Fruit fly (Drosophila melanogaster) whole organism, embryonic: ENCODE results near the gene Nadsyn.

ENCODE experiments used
- Adf1 ChIP-seq: fragments of 200-800 bp; sonication (Bioruptor generic); IDR thresholded peaks from 2 replicates; pipeline ENCODE4 v1.3.6; 2022; ENCODE audit warnings: missing biosample characterization, missing genetic modification characterization
- B-H2 ChIP-seq: fragments of 200-800 bp; sonication (Bioruptor generic); optimal IDR thresholded peaks from 2 replicates; lab custom pipeline; 2018; ENCODE audit warnings: missing biosample characterization, mild to moderate bottlenecking, missing genetic modification characterization
- Blimp-1 ChIP-seq: fragments of 200-800 bp; sonication (Bioruptor generic); optimal IDR thresholded peaks from 3 replicates; lab custom pipeline; 2018; ENCODE audit warnings: missing biosample characterization, missing genetic modification characterization, mild to moderate bottlenecking, moderate library complexity, missing genetic modification reagents
- BtbVII ChIP-seq: fragments of 200-800 bp; sonication (Bioruptor generic); optimal IDR thresholded peaks from 3 replicates; lab custom pipeline; 2017; ENCODE audit warnings: missing biosample characterization, mild to moderate bottlenecking, missing genetic modification characterization
- CG11085 ChIP-seq: fragments of 200-800 bp; sonication (Bioruptor generic); IDR thresholded peaks from 2 replicates; pipeline ENCODE4 v1.3.6; 2022; ENCODE audit warnings: missing biosample characterization, missing genetic modification characterization
- CG11560 ChIP-seq: fragments of 200-800 bp; sonication (Bioruptor generic); IDR thresholded peaks from 3 replicates; pipeline ENCODE4 v1.3.6; 2022; ENCODE audit warnings: missing biosample characterization, missing genetic modification characterization
- CG11695 ChIP-seq: fragments of 200-800 bp; sonication (Bioruptor generic); IDR thresholded peaks from 3 replicates; pipeline ENCODE4 v1.3.6; 2022; ENCODE audit warnings: missing biosample characterization, missing genetic modification characterization
- CG11723 ChIP-seq: fragments of 200-800 bp; sonication (Bioruptor generic); optimal IDR thresholded peaks from 2 replicates; lab custom pipeline; 2017; ENCODE audit warnings: missing biosample characterization, mild to moderate bottlenecking, missing genetic modification characterization
- CG13123 ChIP-seq: fragments of 200-800 bp; sonication (Bioruptor generic); optimal IDR thresholded peaks from 2 replicates; lab custom pipeline; 2016; ENCODE audit warnings: missing biosample characterization, missing genetic modification characterization
- CG13894 ChIP-seq: fragments of 200-800 bp; sonication (Bioruptor generic); optimal IDR thresholded peaks from 3 replicates; lab custom pipeline; 2018; ENCODE audit warnings: missing biosample characterization, mild to moderate bottlenecking, missing genetic modification characterization, moderate library complexity
- CG15269 ChIP-seq: fragments of 200-800 bp; sonication (Bioruptor generic); optimal IDR thresholded peaks from 2 replicates; lab custom pipeline; 2018; ENCODE audit warnings: missing biosample characterization, mild to moderate bottlenecking, missing genetic modification characterization, moderate library complexity
- CG16779 ChIP-seq: fragments of 200-800 bp; sonication (Bioruptor generic); IDR thresholded peaks from 2 replicates; pipeline ENCODE4 v1.3.6; 2022; ENCODE audit warnings: missing biosample characterization, missing genetic modification characterization
- CG4360 ChIP-seq: fragments of 200-800 bp; sonication (Bioruptor generic); IDR thresholded peaks from 2 replicates; pipeline ENCODE4 v1.3.6; 2022; ENCODE audit warnings: missing biosample characterization, missing genetic modification characterization
- CG43689 ChIP-seq: fragments of 200-800 bp; sonication (Bioruptor generic); IDR thresholded peaks from 2 replicates; pipeline ENCODE4 v1.3.6; 2022; ENCODE audit warnings: missing biosample characterization, missing genetic modification characterization
- CG7745 ChIP-seq: fragments of 200-800 bp; sonication (Bioruptor generic); optimal IDR thresholded peaks from 2 replicates; lab custom pipeline; 2018; ENCODE audit warnings: missing biosample characterization, mild to moderate bottlenecking, missing genetic modification characterization, moderate library complexity
- CG7839 ChIP-seq: fragments of 200-800 bp; sonication (Bioruptor generic); optimal IDR thresholded peaks from 3 replicates; lab custom pipeline; 2018; ENCODE audit warnings: missing biosample characterization, mild to moderate bottlenecking, missing genetic modification characterization, moderate library complexity
- CG8765 ChIP-seq: fragments of 200-800 bp; sonication (Bioruptor generic); IDR thresholded peaks from 2 replicates; pipeline ENCODE4 v1.3.6; 2022; ENCODE audit warnings: missing biosample characterization, missing genetic modification characterization
- Dad ChIP-seq: fragments of 200-800 bp; sonication (Bioruptor generic); optimal IDR thresholded peaks from 3 replicates; lab custom pipeline; 2016; ENCODE audit warnings: missing biosample characterization, missing genetic modification characterization
- Elba2 ChIP-seq: fragments of 200-800 bp; sonication (Bioruptor generic); optimal IDR thresholded peaks from 3 replicates; lab custom pipeline; 2016; ENCODE audit warnings: missing biosample characterization, missing genetic modification characterization
- Hand ChIP-seq: fragments of 200-800 bp; sonication (Bioruptor generic); optimal IDR thresholded peaks from 2 replicates; lab custom pipeline; 2017; ENCODE audit warnings: mild to moderate bottlenecking, missing biosample characterization, missing genetic modification reagents, missing genetic modification characterization
- Hey ChIP-seq: fragments of 200-800 bp; sonication (Bioruptor generic); optimal IDR thresholded peaks from 3 replicates; lab custom pipeline; 2018; ENCODE audit warnings: missing biosample characterization, mild to moderate bottlenecking, missing genetic modification characterization
- Hmr ChIP-seq: fragments of 200-800 bp; sonication (Bioruptor generic); optimal IDR thresholded peaks from 3 replicates; lab custom pipeline; 2017; ENCODE audit warnings: mild to moderate bottlenecking, missing biosample characterization, missing genetic modification reagents, missing genetic modification characterization
- Max ChIP-seq: fragments of 200-800 bp; sonication (Bioruptor generic); optimal IDR thresholded peaks from 2 replicates; lab custom pipeline; 2016; ENCODE audit warnings: missing biosample characterization, mild to moderate bottlenecking, missing genetic modification characterization
- Med ChIP-seq: fragments of 200-800 bp; sonication (Bioruptor generic); peaks from one replicate; lab custom pipeline; 2016; ENCODE audit warnings: missing biosample characterization, missing genetic modification characterization, mild to moderate bottlenecking, inconsistent platforms, moderate library complexity
- Oli ChIP-seq: fragments of 200-800 bp; sonication (Bioruptor generic); optimal IDR thresholded peaks from 2 replicates; lab custom pipeline; 2018; ENCODE audit warnings: missing biosample characterization, mild to moderate bottlenecking, missing genetic modification characterization, moderate library complexity
- Pdp1 ChIP-seq, 2 experiments: fragments of 200-800 bp; sonication (Bioruptor generic); optimal IDR thresholded peaks; 3 replicates each; lab custom pipeline; 2016; ENCODE audit warnings: missing biosample characterization in 2 of 2, missing genetic modification characterization in 2 of 2, mild to moderate bottlenecking in 1 of 2, moderate library complexity in 1 of 2
- Scr ChIP-seq: fragments of 200-800 bp; sonication (Bioruptor generic); IDR thresholded peaks from 2 replicates; pipeline ENCODE4 v1.3.6; 2022; ENCODE audit warnings: missing biosample characterization, missing genetic modification characterization; ENCODE audit not compliant: partially characterized antibody
- Sox100B ChIP-seq: fragments of 200-800 bp; sonication (Bioruptor generic); optimal IDR thresholded peaks from 3 replicates; lab custom pipeline; 2018; ENCODE audit warnings: missing biosample characterization, mild to moderate bottlenecking, missing genetic modification characterization
- TFAM ChIP-seq: fragments of 200-800 bp; sonication (Bioruptor generic); optimal IDR thresholded peaks from 2 replicates; lab custom pipeline; 2017; ENCODE audit warnings: missing biosample characterization, missing genetic modification characterization, inconsistent platforms
- ato ChIP-seq: fragments of 200-800 bp; sonication (Bioruptor generic); IDR thresholded peaks from 2 replicates; pipeline ENCODE4 v1.3.6; 2022; ENCODE audit warnings: missing biosample characterization, missing genetic modification characterization; ENCODE audit not compliant: partially characterized antibody
- bigmax ChIP-seq: fragments of 200-800 bp; sonication (Bioruptor generic); optimal IDR thresholded peaks from 2 replicates; lab custom pipeline; 2018; ENCODE audit warnings: missing biosample characterization, mild to moderate bottlenecking, missing genetic modification characterization
- bowl ChIP-seq: fragments of 200-800 bp; sonication (Bioruptor generic); IDR thresholded peaks from 2 replicates; pipeline ENCODE4 v1.3.6; 2022; ENCODE audit warnings: missing biosample characterization, missing genetic modification characterization
- bsh ChIP-seq, 2 experiments: fragments of 200-800 bp; sonication (Bioruptor generic); optimal IDR thresholded peaks; 2 replicates each; lab custom pipeline; 2017 to 2018; ENCODE audit warnings: mild to moderate bottlenecking in 2 of 2, missing biosample characterization in 2 of 2, missing genetic modification characterization in 2 of 2, moderate library complexity in 1 of 2
- dati ChIP-seq: fragments of 200-800 bp; sonication (Bioruptor generic); IDR thresholded peaks from 2 replicates; pipeline ENCODE4 v1.3.6; 2022; ENCODE audit warnings: missing biosample characterization, missing genetic modification characterization
- dimm ChIP-seq: fragments of 200-800 bp; sonication (Bioruptor generic); IDR thresholded peaks from 2 replicates; pipeline ENCODE4 v1.3.6; 2022; ENCODE audit warnings: missing biosample characterization, missing genetic modification characterization
- emc ChIP-seq: fragments of 200-800 bp; sonication (Bioruptor generic); optimal IDR thresholded peaks from 2 replicates; lab custom pipeline; 2016; ENCODE audit warnings: missing biosample characterization, missing genetic modification characterization
- exex ChIP-seq: fragments of 200-800 bp; sonication (Bioruptor generic); optimal IDR thresholded peaks from 4 replicates; lab custom pipeline; 2018; ENCODE audit warnings: missing biosample characterization, mild to moderate bottlenecking, missing genetic modification characterization, moderate library complexity
- grn ChIP-seq: fragments of 200-800 bp; sonication (Bioruptor generic); optimal IDR thresholded peaks from 3 replicates; lab custom pipeline; 2017; ENCODE audit warnings: missing biosample characterization, missing genetic modification characterization
- kni ChIP-seq: fragments of 200-800 bp; sonication (Bioruptor generic); optimal IDR thresholded peaks from 3 replicates; lab custom pipeline; 2017; ENCODE audit warnings: mild to moderate bottlenecking, missing biosample characterization, missing genetic modification reagents, missing genetic modification characterization
- lola ChIP-seq, 3 experiments: fragments of >200 bp in 2 of 3; fragments of 200-800 bp in 1 of 3; sonication (Bioruptor generic) in 1 of 3; optimal IDR thresholded peaks; 2 replicates each; lab custom pipeline; 2017 to 2019; ENCODE audit warnings: missing biosample characterization in 3 of 3, missing genetic modification characterization in 3 of 3, mild to moderate bottlenecking in 1 of 3, moderate library complexity in 1 of 3
- lov ChIP-seq, 2 experiments: fragments of 200-800 bp in 1 of 2; fragments of >200 bp in 1 of 2; sonication (Bioruptor generic) in 1 of 2; IDR thresholded peaks in 1 of 2; optimal IDR thresholded peaks in 1 of 2; 2 replicates in 1 of 2; 3 replicates in 1 of 2; pipeline versions ENCODE4 v1.3.6 to Lab custom; 2017 to 2022; ENCODE audit warnings: missing biosample characterization in 1 of 2, missing genetic modification characterization in 1 of 2
- pum ChIP-seq: fragments of 200-800 bp; sonication (Bioruptor generic); optimal IDR thresholded peaks from 2 replicates; lab custom pipeline; 2016; ENCODE audit warnings: missing biosample characterization, missing genetic modification characterization
- ranshi ChIP-seq: fragments of 200-800 bp; sonication (Bioruptor generic); IDR thresholded peaks from 2 replicates; pipeline ENCODE4 v1.3.6; 2022; ENCODE audit warnings: missing biosample characterization, missing genetic modification characterization
- rib ChIP-seq: fragments of 200-800 bp; sonication (Bioruptor generic); IDR thresholded peaks from 2 replicates; pipeline ENCODE4 v1.3.6; 2022; ENCODE audit warnings: missing biosample characterization, missing genetic modification characterization
- sc ChIP-seq, 3 experiments: fragments of >200 bp in 2 of 3; fragments of 200-800 bp in 1 of 3; sonication (Bioruptor generic) in 1 of 3; optimal IDR thresholded peaks; 2 replicates in 2 of 3; 3 replicates in 1 of 3; lab custom pipeline; 2017; ENCODE audit warnings: mild to moderate bottlenecking in 1 of 3, missing biosample characterization in 1 of 3, missing genetic modification characterization in 1 of 3, missing genetic modification reagents in 1 of 3
- sens ChIP-seq: fragments of 200-800 bp; sonication (Bioruptor generic); peaks from one replicate; lab custom pipeline; 2016; ENCODE audit warnings: missing biosample characterization, missing genetic modification characterization
- slp2 ChIP-seq: fragments of 200-800 bp; sonication (Bioruptor generic); optimal IDR thresholded peaks from 2 replicates; lab custom pipeline; 2016; ENCODE audit warnings: missing biosample characterization, missing genetic modification characterization
- tin ChIP-seq: fragments of 200-800 bp; sonication (Bioruptor generic); optimal IDR thresholded peaks from 3 replicates; lab custom pipeline; 2016; ENCODE audit warnings: missing biosample characterization, missing genetic modification characterization
- wek ChIP-seq: fragments of 200-800 bp; sonication (Bioruptor generic); optimal IDR thresholded peaks from 3 replicates; lab custom pipeline; 2018; ENCODE audit warnings: missing biosample characterization, mild to moderate bottlenecking, missing genetic modification characterization, moderate library complexity
- wor ChIP-seq: fragments of 200-800 bp; sonication (Bioruptor generic); IDR thresholded peaks from 2 replicates; pipeline ENCODE4 v1.3.6; 2022; ENCODE audit warnings: missing biosample characterization, missing genetic modification characterization

Gene Nadsyn

DNA sequence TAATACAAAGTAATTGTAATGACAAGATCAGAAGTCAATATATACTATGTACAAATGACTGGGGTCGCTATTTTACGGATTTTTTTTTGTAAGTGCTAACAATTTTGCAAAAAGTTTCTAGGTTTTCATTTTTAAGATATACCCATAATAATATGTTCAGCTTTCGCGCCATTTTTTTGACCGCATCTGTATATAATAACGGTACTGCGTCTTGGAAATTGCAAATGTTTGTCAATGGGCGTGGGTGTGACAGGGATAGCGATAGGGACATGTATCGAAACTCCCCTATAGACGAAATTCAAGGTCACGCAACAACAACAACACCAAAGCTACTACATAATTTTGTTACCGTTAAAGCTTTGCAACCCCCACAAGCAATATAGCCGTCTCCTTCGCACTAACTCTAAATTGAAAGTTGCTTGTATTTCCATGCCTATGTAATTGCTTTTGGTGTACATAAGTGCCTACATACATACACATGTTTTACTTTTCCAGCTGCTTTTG, 34.5 kb upstream of the Nadsyn start (continued):
- TF ChIP-seq dati (no peak), CG13894 (tag; lab: Kevin White, UChicago) (peak; percentile 4), sc (optimal IDR thresholded peaks at IDR 0.05; lab: Kevin White, UChicago) (no peak), sc (GFP tag; optimal IDR thresholded peaks at IDR 0.05; lab: Kevin White, UChicago) (no peak), wor (GFP tag; lab: Robert Waterston, UW) (no peak), Med (peak; percentile 50), CG13123 (no peak), Oli (tag; lab: Kevin White, UChicago) (no peak), pum (GFP tag; lab: Kevin White, UChicago) (no peak), sens (peak; percentile 9), dimm (GFP tag; lab: Robert Waterston, UW) (no peak), Hey (no peak), CG7745 (tag; lab: Kevin White, UChicago) (no peak), CG11695 (0 out of 3 replicates have a peak, but pooled peaks have one; percentile 12), CG7839 (peak; percentile 4), CG16779 (GFP tag; lab: Robert Waterston, UW) (no peak), bowl (GFP tag; lab: Robert Waterston, UW) (no peak), lov (optimal IDR thresholded peaks at IDR 0.05; lab: Kevin White, UChicago) (no peak), lov (GFP tag; IDR thresholded peaks at IDR 0.05; lab: Robert Waterston, UW) (no peak), tin (GFP tag; lab: Kevin White, UChicago) (no peak), Dad (GFP tag; lab: Kevin White, UChicago) (no peak), TFAM (GFP tag; lab: Kevin White, UChicago) (no peak), Blimp-1 (GFP tag; lab: Kevin White, UChicago) (no peak), grn (GFP tag; lab: Kevin White, UChicago) (no peak), Max (GFP tag; lab: Kevin White, UChicago) (no peak), CG11560 (no peak), emc (GFP tag; lab: Kevin White, UChicago) (no peak), kni (GFP tag; lab: Kevin White, UChicago) (no peak), BtbVII (GFP tag; lab: Kevin White, UChicago) (peak; percentile 32), bsh (GFP tag; optimal IDR thresholded peaks at IDR 0.05; lab: Kevin White, UChicago) (no peak), CG11085 (no peak), rib (GFP tag; lab: Robert Waterston, UW) (no peak), Hmr (GFP tag; lab: Kevin White, UChicago) (peak; percentile 22), CG11723 (no peak), CG43689 (GFP tag; lab: Robert Waterston, UW) (no peak), ranshi (GFP tag; lab: Robert Waterston, UW) (no peak), B-H2 (GFP tag; lab: Kevin White, UChicago) (no peak), Adf1 (GFP tag; lab: Robert Waterston, UW) (no peak), slp2 (no peak), ato (GFP tag; lab: Robert Waterston, UW) (no peak), exex (tag; lab: Kevin White, UChicago) (peak; percentile 3), CG4360 (GFP tag; lab: Robert Waterston, UW) (peak; percentile 81), CG15269 (tag; lab: Kevin White, UChicago) (no peak), bigmax (GFP tag; lab: Kevin White, UChicago) (no peak), Sox100B (no peak), CG8765 (no peak), Pdp1 (GFP tag; optimal IDR thresholded peaks at IDR 0.05; lab: Kevin White, UChicago) (no peak), wek (GFP tag; lab: Kevin White, UChicago) (no peak), Elba2 (no peak), lola (GFP tag; optimal IDR thresholded peaks at IDR 0.05; lab: Kevin White, UChicago) (no peak), Hand (GFP tag; lab: Kevin White, UChicago) (no peak), Scr (GFP tag; lab: Robert Waterston, UW) (no peak)
